Worm (Caenorhabditis elegans) whole organism, L3 larva: ENCODE measurements around the gene wdr-54.

Experiments used
- R02D3.7 ChIP-seq: fragments of 150-350 bp; optimal IDR thresholded peaks from 2 replicates; lab custom pipeline; 2014; ENCODE audit warnings: missing biosample characterization, missing genetic modification characterization
- aly-2 ChIP-seq: fragments of 150-350 bp; optimal IDR thresholded peaks from 2 replicates; lab custom pipeline; 2014; ENCODE audit warnings: missing biosample characterization, missing genetic modification characterization
- ama-1 ChIP-seq: fragments of 150-350 bp; optimal IDR thresholded peaks from 2 replicates; lab custom pipeline; 2018
- ceh-16 ChIP-seq: sonication (generic microtip); optimal IDR thresholded peaks from 2 replicates; lab custom pipeline; 2017; ENCODE audit warnings: missing biosample characterization, missing genetic modification characterization
- ceh-28 ChIP-seq: fragments of 150-350 bp; optimal IDR thresholded peaks from 2 replicates; lab custom pipeline; 2014; ENCODE audit warnings: missing biosample characterization, missing genetic modification reagents, missing genetic modification characterization
- ceh-82 ChIP-seq: fragments of 150-350 bp; optimal IDR thresholded peaks from 2 replicates; lab custom pipeline; 2014; ENCODE audit warnings: missing biosample characterization, missing genetic modification characterization
- ceh-9 ChIP-seq: sonication (generic microtip); optimal IDR thresholded peaks from 2 replicates; lab custom pipeline; 2018; ENCODE audit warnings: missing biosample characterization, missing genetic modification characterization
- daf-12 ChIP-seq: fragments of 150-350 bp; optimal IDR thresholded peaks from 2 replicates; lab custom pipeline; 2014; ENCODE audit warnings: missing biosample characterization, missing genetic modification reagents, missing genetic modification characterization
- egl-27 ChIP-seq: sonication (generic microtip); optimal IDR thresholded peaks from 4 replicates; lab custom pipeline; 2017; ENCODE audit warnings: missing biosample characterization, missing genetic modification reagents, missing genetic modification characterization
- egl-5 ChIP-seq: fragments of 150-350 bp; optimal IDR thresholded peaks from 2 replicates; lab custom pipeline; 2017; ENCODE audit warnings: missing biosample characterization, missing genetic modification reagents, missing genetic modification characterization, inconsistent platforms
- elt-2 ChIP-seq: sonication (generic microtip); optimal IDR thresholded peaks from 2 replicates; lab custom pipeline; 2016; ENCODE audit warnings: missing genetic modification reagents, mild to moderate bottlenecking, missing genetic modification characterization, missing compliant biosample characterization
- elt-3 ChIP-seq, 3 experiments: fragments of 150-350 bp in 1 of 3; sonication (generic microtip) in 2 of 3; optimal IDR thresholded peaks; 2 replicates in 2 of 3; 4 replicates in 1 of 3; lab custom pipeline; 2014 to 2017; ENCODE audit warnings: missing biosample characterization in 3 of 3, missing genetic modification characterization in 3 of 3
- eor-1 ChIP-seq, 2 experiments: fragments of 150-350 bp; optimal IDR thresholded peaks; 2 replicates each; lab custom pipeline; 2014 to 2018; ENCODE audit warnings: missing biosample characterization in 2 of 2, missing genetic modification characterization in 2 of 2
- fkh-2 ChIP-seq: fragments of 150-350 bp; optimal IDR thresholded peaks from 2 replicates; lab custom pipeline; 2014; ENCODE audit warnings: missing biosample characterization, missing genetic modification reagents, missing genetic modification characterization
- fos-1 ChIP-seq: fragments of 150-350 bp; optimal IDR thresholded peaks from 2 replicates; lab custom pipeline; 2014; ENCODE audit warnings: missing biosample characterization, missing genetic modification characterization
- hmg-11 ChIP-seq: sonication (generic microtip); optimal IDR thresholded peaks from 2 replicates; lab custom pipeline; 2016; ENCODE audit warnings: missing genetic modification characterization, missing compliant biosample characterization
- jun-1 ChIP-seq: fragments of 150-350 bp; optimal IDR thresholded peaks from 2 replicates; lab custom pipeline; 2014; ENCODE audit warnings: missing biosample characterization, missing genetic modification reagents, missing genetic modification characterization
- lin-39 ChIP-seq: fragments of 150-350 bp; optimal IDR thresholded peaks from 2 replicates; lab custom pipeline; 2018; ENCODE audit warnings: missing biosample characterization, missing genetic modification reagents, missing genetic modification characterization
- mdl-1 ChIP-seq: fragments of 150-350 bp; optimal IDR thresholded peaks from 2 replicates; lab custom pipeline; 2014; ENCODE audit warnings: missing biosample characterization, missing genetic modification characterization
- nfya-1 ChIP-seq: sonication (generic microtip); optimal IDR thresholded peaks from 2 replicates; lab custom pipeline; 2017; ENCODE audit warnings: missing genetic modification characterization, mild to moderate bottlenecking, missing compliant biosample characterization, antibody characterized with exemption, moderate library complexity; ENCODE audit not compliant: insufficient read depth
- nhr-11 ChIP-seq: fragments of 150-350 bp; optimal IDR thresholded peaks from 2 replicates; lab custom pipeline; 2014; ENCODE audit warnings: missing biosample characterization, missing genetic modification characterization
- nhr-23 ChIP-seq: fragments of 150-350 bp; optimal IDR thresholded peaks from 2 replicates; lab custom pipeline; 2014; ENCODE audit warnings: missing biosample characterization, missing genetic modification reagents, missing genetic modification characterization
- nhr-25 ChIP-seq: sonication (generic microtip); optimal IDR thresholded peaks from 2 replicates; lab custom pipeline; 2017; ENCODE audit warnings: missing biosample characterization, missing genetic modification characterization
- nhr-28 ChIP-seq: fragments of 150-350 bp; optimal IDR thresholded peaks from 2 replicates; lab custom pipeline; 2014; ENCODE audit warnings: missing biosample characterization, missing genetic modification characterization
- nhr-43 ChIP-seq: sonication (generic microtip); optimal IDR thresholded peaks from 2 replicates; lab custom pipeline; 2016; ENCODE audit warnings: mild to moderate bottlenecking, missing genetic modification characterization, missing compliant biosample characterization; ENCODE audit not compliant: poor library complexity, severe bottlenecking
- pqm-1 ChIP-seq: fragments of 150-350 bp; optimal IDR thresholded peaks from 2 replicates; lab custom pipeline; 2017; ENCODE audit warnings: missing biosample characterization, missing genetic modification characterization, inconsistent platforms
- snpc-4 ChIP-seq: fragments of 150-350 bp; optimal IDR thresholded peaks from 2 replicates; lab custom pipeline; 2014; ENCODE audit warnings: missing biosample characterization, missing genetic modification characterization
- tbx-2 ChIP-seq: sonication (generic microtip); optimal IDR thresholded peaks from 2 replicates; lab custom pipeline; 2016; ENCODE audit warnings: mild to moderate bottlenecking, missing genetic modification characterization, missing compliant biosample characterization
- unc-62 ChIP-seq: fragments of 150-350 bp; sonication (generic microtip); optimal IDR thresholded peaks from 4 replicates; lab custom pipeline; 2014; ENCODE audit warnings: missing biosample characterization, missing genetic modification reagents, missing genetic modification characterization
- zag-1 ChIP-seq: fragments of 150-350 bp; optimal IDR thresholded peaks from 2 replicates; lab custom pipeline; 2014; ENCODE audit warnings: missing biosample characterization, missing genetic modification characterization
- ztf-11 ChIP-seq: fragments of 150-350 bp; optimal IDR thresholded peaks from 2 replicates; lab custom pipeline; 2014; ENCODE audit warnings: missing biosample characterization, missing genetic modification characterization
- ztf-4 ChIP-seq: fragments of 150-350 bp; optimal IDR thresholded peaks from 2 replicates; lab custom pipeline; 2014; ENCODE audit warnings: missing biosample characterization, missing genetic modification characterization

Gene wdr-54

ce11 chrX:830185-830584 lies 1.5 kb downstream of the wdr-54 start:
- TF ChIP-seq unc-62 (GFP tag; lab: Kevin White, UChicago) (no peak), zag-1 (tag; lab: Kevin White, UChicago) (no peak), daf-12 (tag; lab: Kevin White, UChicago) (no peak)
- TF ChIP-seq, all 47 proteins: peak for 0

- TF ChIP-seq fos-1 (tag; lab: Kevin White, UChicago) (no peak), fkh-2 (tag; lab: Kevin White, UChicago) (no peak), lin-39 (tag; lab: Kevin White, UChicago) (no peak), aly-2 (tag; lab: Kevin White, UChicago) (no peak)
- TF ChIP-seq, all 47 proteins: peak for 0
Measured at ce11 chrX:834478-834877, 5.8 kb downstream of the wdr-54 start, which contains the start of gene F39H12.1. TSS of gene F39H12.1 (plus strand) at chrX:834778.

- TF ChIP-seq ceh-16 (tag; lab: Kevin White, UChicago) = no peak
Measured at ce11 chrX:841393-841792, 12.7 kb downstream of the wdr-54 start, which contains the start of gene F39H12.3. TSS of gene F39H12.3 (minus strand) at chrX:841493.

ce11 chrX:844649-845048 lies 15.9 kb downstream of the wdr-54 start:
- TF ChIP-seq pqm-1 (tag; lab: Kevin White, UChicago) = no peak
- no peak for TF ChIP-seq hmg-11 (tag; lab: Kevin White, UChicago)
- no peak for TF ChIP-seq snpc-4
- TF ChIP-seq eor-1 (tag; optimal IDR thresholded peaks at IDR 0.05; lab: Kevin White, UChicago) = no peak
- peak; percentile 23 for TF ChIP-seq nfya-1 (tag; lab: Kevin White, UChicago)
- no peak for TF ChIP-seq jun-1
- no peak for TF ChIP-seq ceh-28

- TF ChIP-seq nhr-28 (tag; lab: Kevin White, UChicago) (no peak), elt-3 (tag; optimal IDR thresholded peaks at IDR 0.05; lab: Kevin White, UChicago) (no peak), nhr-11 (tag; lab: Kevin White, UChicago) (no peak), jun-1 (no peak), egl-5 (no peak), ceh-28 (no peak), unc-62 (GFP tag; lab: Kevin White, UChicago) (no peak), ztf-11 (tag; lab: Kevin White, UChicago) (no peak), mdl-1 (tag; lab: Kevin White, UChicago) (no peak), ceh-82 (tag; lab: Kevin White, UChicago) (no peak), nhr-43 (tag; lab: Kevin White, UChicago) (no peak), nhr-25 (tag; lab: Kevin White, UChicago) (no peak), nhr-23 (tag; lab: Kevin White, UChicago) (no peak), ztf-4 (tag; lab: Kevin White, UChicago) (no peak), aly-2 (tag; lab: Kevin White, UChicago) (no peak), R02D3.7 (tag; lab: Kevin White, UChicago) (no peak), zag-1 (tag; lab: Kevin White, UChicago) (no peak), tbx-2 (tag; lab: Kevin White, UChicago) (no peak), elt-2 (tag; lab: Kevin White, UChicago) (no peak), fos-1 (tag; lab: Kevin White, UChicago) (no peak)
- TF ChIP-seq, all 47 proteins: peak for 0
Measured at ce11 chrX:845443-845842, 16.7 kb downstream of the wdr-54 start.

ce11 chrX:851421-851820 lies 22.7 kb downstream of the wdr-54 start, which contains the start of gene igcm-1:
TSS of gene igcm-1 (minus strand) at chrX:851521.
- TF ChIP-seq pqm-1 (tag; lab: Kevin White, UChicago) (no peak), tbx-2 (tag; lab: Kevin White, UChicago) (no peak), daf-12 (tag; lab: Kevin White, UChicago) (no peak), egl-27 (tag; lab: Kevin White, UChicago) (no peak), ceh-9 (tag; lab: Kevin White, UChicago) (no peak), ama-1 (no peak)
- TF ChIP-seq, all 47 proteins: peak for 0
